Fruit fly (Drosophila melanogaster) whole organism, embryonic: ENCODE measurements around the gene Mlc1.

ENCODE experiments used
- CG16863 ChIP-seq: fragments of 200-800 bp; sonication (Bioruptor generic); optimal IDR thresholded peaks from 3 replicates; lab custom pipeline; 2016; ENCODE audit warnings: missing biosample characterization, missing genetic modification characterization
- CTCF ChIP-seq: fragments of 200-800 bp; sonication (Bioruptor generic); optimal IDR thresholded peaks from 2 replicates; lab custom pipeline; 2017; ENCODE audit warnings: missing biosample characterization, mild to moderate bottlenecking, missing genetic modification characterization, moderate library complexity
- HHEX ChIP-seq: fragments of 200-800 bp; sonication (Bioruptor generic); optimal IDR thresholded peaks from 3 replicates; lab custom pipeline; 2017; ENCODE audit warnings: missing biosample characterization, mild to moderate bottlenecking, missing genetic modification characterization, missing genetic modification reagents
- Nf-YB ChIP-seq: fragments of 200-800 bp; sonication (Bioruptor generic); optimal IDR thresholded peaks from 3 replicates; lab custom pipeline; 2019; ENCODE audit warnings: missing biosample characterization, mild to moderate bottlenecking, missing genetic modification characterization, moderate library complexity
- ato ChIP-seq: fragments of 200-800 bp; sonication (Bioruptor generic); IDR thresholded peaks from 2 replicates; pipeline ENCODE4 v1.3.6; 2022; ENCODE audit warnings: missing biosample characterization, missing genetic modification characterization; ENCODE audit not compliant: partially characterized antibody
- disco-r ChIP-seq: fragments of 200-800 bp; sonication (Bioruptor generic); optimal IDR thresholded peaks from 2 replicates; lab custom pipeline; 2016; ENCODE audit warnings: missing biosample characterization, missing genetic modification characterization
- row ChIP-seq: fragments of 200-800 bp; sonication (Bioruptor generic); IDR thresholded peaks from 3 replicates; pipeline ENCODE4 v1.3.6; 2022; ENCODE audit warnings: missing biosample characterization, missing genetic modification characterization
- tna ChIP-seq: fragments of 200-800 bp; sonication (Bioruptor generic); IDR thresholded peaks from 2 replicates; pipeline ENCODE4 v1.3.6; 2022; ENCODE audit warnings: missing biosample characterization, missing genetic modification characterization; ENCODE audit not compliant: partially characterized antibody

dm6 chr3R:27692645-27693307 lies 32.8 kb upstream of the Mlc1 start:
- no peak for TF ChIP-seq row (GFP tag; lab: Robert Waterston, UW)
- no peak for TF ChIP-seq tna (GFP tag; lab: Robert Waterston, UW)
- no peak for TF ChIP-seq ato (GFP tag; lab: Robert Waterston, UW)
- TF ChIP-seq CG16863, result no peak
- TF ChIP-seq disco-r (GFP tag; lab: Kevin White, UChicago), result no peak
- TF ChIP-seq Nf-YB, result no peak
- TF ChIP-seq CTCF (GFP tag; lab: Kevin White, UChicago), result no peak
- TF ChIP-seq HHEX (GFP tag; lab: Kevin White, UChicago), result no peak
